Fruit fly (Drosophila melanogaster) whole organism, wandering third instar larva: ENCODE data around the gene CG32069.

Source experiments
- Abd-B ChIP-seq: fragments of >200 bp; optimal IDR thresholded peaks from 2 replicates; lab custom pipeline; 2017; ENCODE audit warnings: missing biosample characterization, missing genetic modification characterization
- Dfd ChIP-seq: fragments of >200 bp; optimal IDR thresholded peaks from 2 replicates; lab custom pipeline; 2017; ENCODE audit warnings: missing biosample characterization, missing genetic modification characterization
- GATAd ChIP-seq: sonication (Bioruptor generic); optimal IDR thresholded peaks from 2 replicates; lab custom pipeline; 2016; ENCODE audit warnings: missing biosample characterization, missing genetic modification characterization
- Rel ChIP-seq, 2 experiments: fragments of 200-800 bp; sonication (Bioruptor generic) in 1 of 2; optimal IDR thresholded peaks; 2 replicates in 1 of 2; 3 replicates in 1 of 2; lab custom pipeline; 2016 to 2019; ENCODE audit warnings: mild to moderate bottlenecking in 2 of 2, missing biosample characterization in 2 of 2, missing genetic modification characterization in 2 of 2, moderate library complexity in 1 of 2
- dl ChIP-seq, 2 experiments: fragments of 175-275, 200-275 bp in 1 of 2; fragments of 200-275 bp in 1 of 2; sonication (Bioruptor generic); optimal IDR thresholded peaks; lab custom pipeline; 2018; ENCODE audit warnings: mild to moderate bottlenecking in 2 of 2, missing biosample characterization in 2 of 2, missing genetic modification characterization in 2 of 2, moderate library complexity in 2 of 2; ENCODE audit not compliant: partially characterized antibody in 2 of 2, insufficient read depth in 1 of 2
- fru ChIP-seq: fragments of 200-800 bp; sonication (Bioruptor generic); optimal IDR thresholded peaks from 3 replicates; lab custom pipeline; 2016; ENCODE audit warnings: missing biosample characterization, mild to moderate bottlenecking, missing genetic modification characterization
- lola ChIP-seq: fragments of >200 bp; optimal IDR thresholded peaks from 2 replicates; lab custom pipeline; 2017; ENCODE audit warnings: missing biosample characterization, missing genetic modification characterization
- psq ChIP-seq: fragments of 200-800 bp; sonication (Bioruptor generic); optimal IDR thresholded peaks from 3 replicates; lab custom pipeline; 2017; ENCODE audit warnings: missing biosample characterization, mild to moderate bottlenecking, missing genetic modification characterization, moderate library complexity
- usp ChIP-seq: fragments of >200 bp; optimal IDR thresholded peaks from 2 replicates; lab custom pipeline; 2017; ENCODE audit warnings: missing biosample characterization, missing genetic modification characterization

dm6 chr3L:11084557-11085231 lies 22.3 kb upstream of the CG32069 start:
- TF ChIP-seq fru (GFP tag; lab: Kevin White, UChicago) = no peak
- TF ChIP-seq usp = no peak
- TF ChIP-seq dl (GFP tag; optimal IDR thresholded peaks at IDR 0.05; lab: Kevin White, UChicago; ENCODE audit: insufficient read depth in 1 of 2, partially characterized antibody in 2 of 2) = no peak
- TF ChIP-seq psq (GFP tag; lab: Kevin White, UChicago) = peak; percentile 70
- no peak for TF ChIP-seq Abd-B (GFP tag; lab: Kevin White, UChicago)
- no peak for TF ChIP-seq Rel (GFP tag; optimal IDR thresholded peaks at IDR 0.05; lab: Kevin White, UChicago)
- no peak for TF ChIP-seq Rel (tag; optimal IDR thresholded peaks at IDR 0.05; lab: Kevin White, UChicago)
- no peak for TF ChIP-seq lola (GFP tag; lab: Kevin White, UChicago)
- TF ChIP-seq Dfd = no peak
- TF ChIP-seq GATAd = no peak
